Worm (Caenorhabditis elegans) whole organism, L2 larva: Measurements from ENCODE around the gene irld-64.

Experiments
- C34F6.9 ChIP-seq: fragments of 150-350 bp; optimal IDR thresholded peaks from 2 replicates; lab custom pipeline; 2014; ENCODE audit warnings: missing biosample characterization, missing genetic modification characterization
- F13H6.1 ChIP-seq: sonication (generic microtip); optimal IDR thresholded peaks from 2 replicates; lab custom pipeline; 2016; ENCODE audit warnings: missing genetic modification characterization, missing compliant biosample characterization
- R02D3.7 ChIP-seq: fragments of 150-350 bp; optimal IDR thresholded peaks from 2 replicates; lab custom pipeline; 2014; ENCODE audit warnings: missing biosample characterization, missing genetic modification characterization
- Y55F3AM.14 ChIP-seq: fragments of 200-800 bp; sonication (Bioruptor generic); optimal IDR thresholded peaks from 2 replicates; lab custom pipeline; 2018; ENCODE audit warnings: mild to moderate bottlenecking, missing genetic modification characterization, missing compliant biosample characterization
- ZK546.5 ChIP-seq: sonication (generic microtip); optimal IDR thresholded peaks from 2 replicates; lab custom pipeline; 2017; ENCODE audit warnings: missing biosample characterization, missing genetic modification characterization
- alr-1 ChIP-seq: fragments of 150-350 bp; optimal IDR thresholded peaks from 2 replicates; lab custom pipeline; 2014; ENCODE audit warnings: missing biosample characterization, missing genetic modification characterization
- aly-2 ChIP-seq: fragments of 150-350 bp; optimal IDR thresholded peaks from 2 replicates; lab custom pipeline; 2014; ENCODE audit warnings: missing biosample characterization, missing genetic modification characterization
- ama-1 ChIP-seq: fragments of 150-350 bp; optimal IDR thresholded peaks from 2 replicates; lab custom pipeline; 2018; ENCODE audit warnings: inconsistent platforms
- ceh-16 ChIP-seq: fragments of 150-350 bp; optimal IDR thresholded peaks from 2 replicates; lab custom pipeline; 2014; ENCODE audit warnings: missing biosample characterization, missing genetic modification characterization
- ceh-82 ChIP-seq: fragments of 150-350 bp; optimal IDR thresholded peaks from 2 replicates; lab custom pipeline; 2014; ENCODE audit warnings: missing biosample characterization, missing genetic modification characterization
- crh-2 ChIP-seq: sonication (generic microtip); optimal IDR thresholded peaks from 2 replicates; lab custom pipeline; 2017; ENCODE audit warnings: missing biosample characterization, missing genetic modification characterization
- dmd-4 ChIP-seq: sonication (generic microtip); optimal IDR thresholded peaks from 2 replicates; lab custom pipeline; 2017; ENCODE audit warnings: missing biosample characterization, missing genetic modification characterization
- egl-27 ChIP-seq: sonication (generic microtip); optimal IDR thresholded peaks from 3 replicates; lab custom pipeline; 2017; ENCODE audit warnings: missing biosample characterization, missing genetic modification reagents, missing genetic modification characterization
- fos-1 ChIP-seq: fragments of 150-350 bp; optimal IDR thresholded peaks from 2 replicates; lab custom pipeline; 2014; ENCODE audit warnings: missing biosample characterization, missing genetic modification characterization
- gmeb-1 ChIP-seq: fragments of 150-350 bp; optimal IDR thresholded peaks from 2 replicates; lab custom pipeline; 2014; ENCODE audit warnings: missing biosample characterization, missing genetic modification characterization
- lin-11 ChIP-seq: fragments of 150-350 bp; sonication (generic microtip); optimal IDR thresholded peaks from 2 replicates; lab custom pipeline; 2014; ENCODE audit warnings: missing biosample characterization, missing genetic modification characterization, inconsistent platforms, mixed read lengths
- lin-13 ChIP-seq: fragments of 150-350 bp; optimal IDR thresholded peaks from 2 replicates; lab custom pipeline; 2014; ENCODE audit warnings: missing biosample characterization, missing genetic modification reagents, missing genetic modification characterization
- lin-39 ChIP-seq: fragments of 150-350 bp; optimal IDR thresholded peaks from 2 replicates; lab custom pipeline; 2014; ENCODE audit warnings: missing biosample characterization, missing genetic modification reagents, missing genetic modification characterization
- lsy-2 ChIP-seq, 2 experiments: fragments of 150-350 bp in 1 of 2; sonication (generic microtip) in 1 of 2; optimal IDR thresholded peaks; 2 replicates each; lab custom pipeline; 2014 to 2017; ENCODE audit warnings: missing biosample characterization in 2 of 2, missing genetic modification characterization in 2 of 2
- mab-5 ChIP-seq: fragments of 150-350 bp; optimal IDR thresholded peaks from 2 replicates; lab custom pipeline; 2014; ENCODE audit warnings: missing biosample characterization, missing genetic modification characterization
- mbf-1 ChIP-seq: sonication (generic microtip); optimal IDR thresholded peaks from 2 replicates; lab custom pipeline; 2017; ENCODE audit warnings: missing biosample characterization, missing genetic modification characterization
- nhr-10 ChIP-seq: sonication (generic microtip); optimal IDR thresholded peaks from 2 replicates; lab custom pipeline; 2017; ENCODE audit warnings: missing biosample characterization, missing genetic modification characterization
- nhr-11 ChIP-seq: fragments of 150-350 bp; optimal IDR thresholded peaks from 2 replicates; lab custom pipeline; 2014; ENCODE audit warnings: missing biosample characterization, missing genetic modification characterization
- nhr-129 ChIP-seq: fragments of 150-350 bp; optimal IDR thresholded peaks from 2 replicates; lab custom pipeline; 2014; ENCODE audit warnings: missing biosample characterization, missing genetic modification characterization
- nhr-21 ChIP-seq: fragments of 150-350 bp; optimal IDR thresholded peaks from 2 replicates; lab custom pipeline; 2014; ENCODE audit warnings: missing biosample characterization, missing genetic modification characterization
- nhr-6 ChIP-seq: fragments of 150-350 bp; optimal IDR thresholded peaks from 2 replicates; lab custom pipeline; 2014; ENCODE audit warnings: missing biosample characterization, missing genetic modification characterization
- peb-1 ChIP-seq: fragments of 150-350 bp; optimal IDR thresholded peaks from 2 replicates; lab custom pipeline; 2014; ENCODE audit warnings: missing biosample characterization, missing genetic modification characterization
- sem-4 ChIP-seq: fragments of 150-350 bp; optimal IDR thresholded peaks from 2 replicates; lab custom pipeline; 2014; ENCODE audit warnings: missing biosample characterization, missing genetic modification reagents, missing genetic modification characterization
- skn-1 ChIP-seq: sonication (generic microtip); optimal IDR thresholded peaks from 2 replicates; lab custom pipeline; 2017; ENCODE audit warnings: missing biosample characterization, missing genetic modification characterization
- sma-9 ChIP-seq, 2 experiments: fragments of 150-350 bp in 1 of 2; sonication (generic microtip) in 1 of 2; optimal IDR thresholded peaks; 2 replicates each; lab custom pipeline; 2014 to 2016; ENCODE audit warnings: missing genetic modification characterization in 2 of 2, mild to moderate bottlenecking in 1 of 2, missing biosample characterization in 1 of 2, missing compliant biosample characterization in 1 of 2, missing genetic modification reagents in 1 of 2, moderate library complexity in 1 of 2
- snpc-4 ChIP-seq: fragments of 150-350 bp; optimal IDR thresholded peaks from 2 replicates; lab custom pipeline; 2014; ENCODE audit warnings: missing biosample characterization, missing genetic modification characterization
- unc-62 ChIP-seq: fragments of 150-350 bp; optimal IDR thresholded peaks from 2 replicates; lab custom pipeline; 2014; ENCODE audit warnings: missing biosample characterization, missing genetic modification reagents, missing genetic modification characterization
- zag-1 ChIP-seq: fragments of 150-350 bp; optimal IDR thresholded peaks from 2 replicates; lab custom pipeline; 2014; ENCODE audit warnings: missing biosample characterization, missing genetic modification characterization
- ztf-1 ChIP-seq: fragments of 200-800 bp; sonication (Bioruptor generic); conservative IDR thresholded peaks from 2 replicates; pipeline ENCODE4 v1.3.6; 2022; ENCODE audit warnings: missing genetic modification characterization, missing compliant biosample characterization
- ztf-4 ChIP-seq: fragments of 150-350 bp; optimal IDR thresholded peaks from 2 replicates; lab custom pipeline; 2014; ENCODE audit warnings: missing biosample characterization, missing genetic modification characterization

irld-64 gene

ce11 chrII:2943966-2944365 lies 13.6 kb upstream of the irld-64 start, which contains the start of the genes irld-50 and irld-49:
TSS of gene irld-50 (minus strand) at chrII:2944066.
TSS of gene irld-49 (plus strand) at chrII:2944176.
- no peak for TF ChIP-seq skn-1

- TF ChIP-seq lsy-2 (tag; optimal IDR thresholded peaks at IDR 0.05; lab: Kevin White, UChicago) (no peak), gmeb-1 (tag; lab: Kevin White, UChicago) (no peak)
- TF ChIP-seq, all 48 proteins: peak for 0
These were observed 10.3 kb upstream of the irld-64 start, which contains the start of gene irld-66 for ce11 chrII:2940747-2941146. TSS of gene irld-66 (minus strand) at chrII:2940847.

ce11 chrII:2939681-2940080 lies 9.3 kb upstream of the irld-64 start:
- TF ChIP-seq snpc-4 (tag; lab: Kevin White, UChicago), result no peak
- no peak for TF ChIP-seq sem-4 (tag; lab: Kevin White, UChicago)
- TF ChIP-seq dmd-4 (tag; lab: Kevin White, UChicago), result no peak
- no peak for TF ChIP-seq ztf-4 (tag; lab: Kevin White, UChicago)
- no peak for TF ChIP-seq ZK546.5
- TF ChIP-seq lin-13 (GFP tag; lab: Kevin White, UChicago), result no peak
- no peak for TF ChIP-seq fos-1 (tag; lab: Kevin White, UChicago)
- TF ChIP-seq nhr-129 (tag; lab: Kevin White, UChicago), result no peak
- TF ChIP-seq lin-39, result no peak
- no peak for TF ChIP-seq nhr-21 (tag; lab: Kevin White, UChicago)

- TF ChIP-seq lsy-2 (tag; optimal IDR thresholded peaks at IDR 0.05; lab: Kevin White, UChicago), result no peak
- TF ChIP-seq nhr-6 (tag; lab: Kevin White, UChicago), result no peak
- TF ChIP-seq crh-2, result no peak
- TF ChIP-seq egl-27, result no peak
- no peak for TF ChIP-seq zag-1
- TF ChIP-seq ama-1 (lab: Kevin White, UChicago), result no peak
- no peak for TF ChIP-seq ceh-82 (tag; lab: Kevin White, UChicago)
- no peak for TF ChIP-seq ceh-16 (tag; lab: Kevin White, UChicago)
- no peak for TF ChIP-seq unc-62 (GFP tag; lab: Kevin White, UChicago)
- TF ChIP-seq nhr-129 (tag; lab: Kevin White, UChicago), result no peak
- TF ChIP-seq R02D3.7 (tag; lab: Kevin White, UChicago), result no peak
- TF ChIP-seq lin-13 (GFP tag; lab: Kevin White, UChicago), result no peak
- no peak for TF ChIP-seq Y55F3AM.14 (GFP tag; lab: Kevin White, UChicago)
- TF ChIP-seq F13H6.1 (tag; lab: Kevin White, UChicago), result no peak
- no peak for TF ChIP-seq ztf-4 (tag; lab: Kevin White, UChicago)
- TF ChIP-seq ztf-1 (GFP tag; lab: Robert Waterston, UW), result no peak
- TF ChIP-seq mab-5 (tag; lab: Kevin White, UChicago), result no peak
These were observed 7.5 kb upstream of the irld-64 start, which contains the start of gene irld-65 for ce11 chrII:2937852-2938251. TSS of gene irld-65 (minus strand) at chrII:2937952.

- no peak for TF ChIP-seq lin-11 (tag; lab: Kevin White, UChicago)
- no peak for TF ChIP-seq nhr-11 (tag; lab: Kevin White, UChicago)
- TF ChIP-seq ztf-1 (GFP tag; lab: Robert Waterston, UW), result no peak
- TF ChIP-seq ama-1 (lab: Kevin White, UChicago), result no peak
- TF ChIP-seq C34F6.9 (tag; lab: Kevin White, UChicago), result no peak
- TF ChIP-seq lin-39, result no peak
- TF ChIP-seq nhr-10 (tag; lab: Kevin White, UChicago), result no peak
These were observed 4.0 kb upstream of the irld-64 start, which contains the start of gene irld-67 for ce11 chrII:2934354-2934753. TSS of gene irld-67 (minus strand) at chrII:2934454.

ce11 chrII:2931564-2931963 lies 1.2 kb upstream of the irld-64 start:
- no peak for TF ChIP-seq R02D3.7 (tag; lab: Kevin White, UChicago)

ce11 chrII:2929846-2930245 lies 553 bp downstream of the irld-64 start:
- TF ChIP-seq ceh-16 (tag; lab: Kevin White, UChicago) (no peak), aly-2 (tag; lab: Kevin White, UChicago) (no peak), mbf-1 (no peak), skn-1 (no peak), fos-1 (tag; lab: Kevin White, UChicago) (no peak), unc-62 (GFP tag; lab: Kevin White, UChicago) (no peak), ZK546.5 (no peak), sma-9 (GFP tag; optimal IDR thresholded peaks at IDR 0.05; lab: Kevin White, UChicago) (no peak), sma-9 (tag; optimal IDR thresholded peaks at IDR 0.05; lab: Kevin White, UChicago) (no peak), ama-1 (lab: Kevin White, UChicago) (no peak), alr-1 (tag; lab: Kevin White, UChicago) (no peak), peb-1 (tag; lab: Kevin White, UChicago) (no peak)
